Comparison of ENCODE assay signal across 6 fruit fly cellular contexts in genomic region chr2L:1361771-1362632, dm6.
TF ChIP-seq lines count a peak whose summit lies in the region.

NLaz (minus strand) TSS chr2L:1361821.

- TF ChIP-seq CTCF in S2 (optimal IDR thresholded peaks at IDR 0.05; lab: Kevin White, UChicago) = peak; percentile 65 to 82
- peak; percentile 97 for TF ChIP-seq CTCF in whole organism, embryonic (GFP tag; optimal IDR thresholded peaks at IDR 0.05; lab: Kevin White, UChicago)

TF ChIP-seq in whole organism, adult, 20 proteins besides CTCF, POLR2A, EP300 and RAD21:
- peak; percentile 58 for TF ChIP-seq Hr96 (GFP tag; optimal IDR thresholded peaks at IDR 0.05; lab: Kevin White, UChicago)
- peak; percentile 16 for TF ChIP-seq CG7045 (GFP tag; optimal IDR thresholded peaks at IDR 0.05; lab: Kevin White, UChicago)
- TF ChIP-seq CG1620 (GFP tag; optimal IDR thresholded peaks at IDR 0.05; lab: Kevin White, UChicago) = no peak
- peak; percentile 24 for TF ChIP-seq CG5204 (GFP tag; optimal IDR thresholded peaks at IDR 0.05; lab: Kevin White, UChicago)

TF ChIP-seq in whole organism, embryonic, 481 proteins besides CTCF, POLR2A, EP300 and RAD21 (continues in another document):
- peak; percentile 14 for TF ChIP-seq Ets97D (GFP tag; optimal IDR thresholded peaks at IDR 0.05; lab: Kevin White, UChicago)
- TF ChIP-seq CG4854 (GFP tag; optimal IDR thresholded peaks at IDR 0.05; lab: Kevin White, UChicago) = no peak
- peak; percentile 90 for TF ChIP-seq CG11247 (GFP tag; IDR thresholded peaks at IDR 0.05; lab: Robert Waterston, UW)
- peak; percentile 18; the same call in 1 of the 2 replicates for TF ChIP-seq esg (GFP tag; conservative IDR thresholded peaks at IDR 0.05; lab: Robert Waterston, UW)
- TF ChIP-seq Hr3 (GFP tag; optimal IDR thresholded peaks at IDR 0.05; lab: Kevin White, UChicago) = peak; percentile 27
- no peak for TF ChIP-seq ERR (GFP tag; optimal IDR thresholded peaks at IDR 0.05; lab: Kevin White, UChicago)
- peak; percentile 85; the same call in 1 of the 2 replicates for TF ChIP-seq vvl (GFP tag; IDR thresholded peaks at IDR 0.05; lab: Robert Waterston, UW)
- peak; percentile 48 for TF ChIP-seq CG7839 (tag; optimal IDR thresholded peaks at IDR 0.05; lab: Kevin White, UChicago)
- peak; percentile 45 for TF ChIP-seq CG18619 (GFP tag; optimal IDR thresholded peaks at IDR 0.05; lab: Kevin White, UChicago)
- TF ChIP-seq CG17328 (GFP tag; IDR thresholded peaks at IDR 0.05; lab: Robert Waterston, UW) = peak; percentile 62
- TF ChIP-seq CG4617 (GFP tag; optimal IDR thresholded peaks at IDR 0.05; lab: Kevin White, UChicago; ENCODE audit: borderline replicate concordance) = peak; percentile 17
- peak; percentile 52; the same call in 1 of the 3 replicates for TF ChIP-seq Aef1 (GFP tag; IDR thresholded peaks at IDR 0.05; lab: Robert Waterston, UW)
- peak in 1 of 2 experiments; percentile 34 for TF ChIP-seq Hr51 (GFP tag; optimal IDR thresholded peaks at IDR 0.05; lab: Kevin White, UChicago)
- peak; percentile 34 for TF ChIP-seq CG30431 (GFP tag; optimal IDR thresholded peaks at IDR 0.05; lab: Kevin White, UChicago)
- peak; percentile 2 for TF ChIP-seq ind (GFP tag; optimal IDR thresholded peaks at IDR 0.05; lab: Kevin White, UChicago)
- peak; percentile 94 for TF ChIP-seq Med (GFP tag; lab: Kevin White, UChicago)
- peak; percentile 35; the same call in 1 of the 2 replicates for TF ChIP-seq sisA (GFP tag; IDR thresholded peaks at IDR 0.05; lab: Robert Waterston, UW)
- no peak for TF ChIP-seq CG6765 (GFP tag; optimal IDR thresholded peaks at IDR 0.05; lab: Kevin White, UChicago)
- peak; percentile 4 for TF ChIP-seq B-H2 (GFP tag; optimal IDR thresholded peaks at IDR 0.05; lab: Kevin White, UChicago)
- peak; percentile 25 for TF ChIP-seq lilli (GFP tag; optimal IDR thresholded peaks at IDR 0.05; lab: Kevin White, UChicago)

TF ChIP-seq in whole organism, prepupa, 60 proteins besides CTCF, POLR2A, EP300 and RAD21 (continues in another document):
- TF ChIP-seq CG7368 (GFP tag; optimal IDR thresholded peaks at IDR 0.05; lab: Kevin White, UChicago) = peak; percentile 17
- no peak for TF ChIP-seq CG3032 (tag; optimal IDR thresholded peaks at IDR 0.05; lab: Kevin White, UChicago)
- no peak for TF ChIP-seq CG6792 (GFP tag; optimal IDR thresholded peaks at IDR 0.05; lab: Kevin White, UChicago)
- TF ChIP-seq CG11294 (GFP tag; IDR thresholded peaks at IDR 0.05; lab: Robert Waterston, UW) = no peak
- TF ChIP-seq Eip75B (GFP tag; optimal IDR thresholded peaks at IDR 0.05; lab: Kevin White, UChicago) = peak; percentile 21
- TF ChIP-seq Blimp-1 (GFP tag; optimal IDR thresholded peaks at IDR 0.05; lab: Kevin White, UChicago) = no peak
- TF ChIP-seq Lpt (GFP tag; optimal IDR thresholded peaks at IDR 0.05; lab: Kevin White, UChicago) = no peak
- TF ChIP-seq CG11902 (GFP tag; optimal IDR thresholded peaks at IDR 0.05; lab: Kevin White, UChicago) = no peak
- peak; percentile 6 for TF ChIP-seq Smox (GFP tag; optimal IDR thresholded peaks at IDR 0.05; lab: Kevin White, UChicago)
- TF ChIP-seq Sox14 (GFP tag; optimal IDR thresholded peaks at IDR 0.05; lab: Kevin White, UChicago) = peak; percentile 39
- TF ChIP-seq fd59A (GFP tag; optimal IDR thresholded peaks at IDR 0.05; lab: Kevin White, UChicago) = no peak
- TF ChIP-seq CG31627 (GFP tag; optimal IDR thresholded peaks at IDR 0.05; lab: Kevin White, UChicago) = peak; percentile 61
- TF ChIP-seq Eip78C (GFP tag; lab: Kevin White, UChicago) = peak; percentile 82
- peak; percentile 7 for TF ChIP-seq OdsH (GFP tag; optimal IDR thresholded peaks at IDR 0.05; lab: Kevin White, UChicago)
- TF ChIP-seq cyc (GFP tag; optimal IDR thresholded peaks at IDR 0.05; lab: Kevin White, UChicago) = peak; percentile 67
- TF ChIP-seq Met (GFP tag; optimal IDR thresholded peaks at IDR 0.05; lab: Kevin White, UChicago) = peak; percentile 15
- TF ChIP-seq Ets96B (tag; optimal IDR thresholded peaks at IDR 0.05; lab: Kevin White, UChicago) = no peak
- peak; percentile 34 for TF ChIP-seq pdm3 (GFP tag; optimal IDR thresholded peaks at IDR 0.05; lab: Kevin White, UChicago)
- TF ChIP-seq esn (GFP tag; optimal IDR thresholded peaks at IDR 0.05; lab: Kevin White, UChicago) = peak; percentile 35
- peak; percentile 8 for TF ChIP-seq Hr4 (GFP tag; optimal IDR thresholded peaks at IDR 0.05; lab: Kevin White, UChicago)
- TF ChIP-seq svp (GFP tag; lab: Kevin White, UChicago) = peak; percentile 94
- TF ChIP-seq ss (GFP tag; optimal IDR thresholded peaks at IDR 0.05; lab: Kevin White, UChicago) = no peak
- TF ChIP-seq spab (GFP tag; optimal IDR thresholded peaks at IDR 0.05; lab: Kevin White, UChicago) = no peak
- peak; percentile 30 for TF ChIP-seq net (GFP tag; optimal IDR thresholded peaks at IDR 0.05; lab: Kevin White, UChicago)

TF ChIP-seq in whole organism, pupa, 21 proteins besides CTCF, POLR2A, EP300 and RAD21:
- TF ChIP-seq CG15710 (tag; optimal IDR thresholded peaks at IDR 0.05; lab: Kevin White, UChicago) = no peak
- TF ChIP-seq EcR (GFP tag; optimal IDR thresholded peaks at IDR 0.05; lab: Kevin White, UChicago) = peak; percentile 75
- peak; percentile 0 for TF ChIP-seq CG8159 (tag; optimal IDR thresholded peaks at IDR 0.05; lab: Kevin White, UChicago)

TF ChIP-seq in whole organism, wandering third instar larva, 38 proteins besides CTCF, POLR2A, EP300 and RAD21:
- TF ChIP-seq br (GFP tag; optimal IDR thresholded peaks at IDR 0.05; lab: Kevin White, UChicago) (no peak), Mio (GFP tag; optimal IDR thresholded peaks at IDR 0.05; lab: Kevin White, UChicago) (no peak), Hr78 (GFP tag; optimal IDR thresholded peaks at IDR 0.05; lab: Kevin White, UChicago) (no peak), GATAd (GFP tag; optimal IDR thresholded peaks at IDR 0.05; lab: Kevin White, UChicago) (no peak), OdsH (GFP tag; optimal IDR thresholded peaks at IDR 0.05; lab: Kevin White, UChicago) (peak; percentile 32), Hr83 (GFP tag; optimal IDR thresholded peaks at IDR 0.05; lab: Kevin White, UChicago; ENCODE audit: poor library complexity, severe bottlenecking) (peak; percentile 84), Dif (GFP tag; optimal IDR thresholded peaks at IDR 0.05; lab: Kevin White, UChicago; ENCODE audit: partially characterized antibody) (no peak), lola (GFP tag; optimal IDR thresholded peaks at IDR 0.05; lab: Kevin White, UChicago) (no peak), Hnf4 (GFP tag; optimal IDR thresholded peaks at IDR 0.05; lab: Kevin White, UChicago) (peak; percentile 0), jim (GFP tag; optimal IDR thresholded peaks at IDR 0.05; lab: Kevin White, UChicago) (peak; percentile 6), CrebA (GFP tag; optimal IDR thresholded peaks at IDR 0.05; lab: Kevin White, UChicago; ENCODE audit: borderline replicate concordance) (no peak), ey (GFP tag; optimal IDR thresholded peaks at IDR 0.05; lab: Kevin White, UChicago) (peak; percentile 25), h (GFP tag; optimal IDR thresholded peaks at IDR 0.05; lab: Kevin White, UChicago) (peak; percentile 34), Vsx2 (GFP tag; optimal IDR thresholded peaks at IDR 0.05; lab: Kevin White, UChicago; ENCODE audit: partially characterized antibody) (no peak), dmrt93B (GFP tag; optimal IDR thresholded peaks at IDR 0.05; lab: Kevin White, UChicago) (no peak), sage (GFP tag; optimal IDR thresholded peaks at IDR 0.05; lab: Kevin White, UChicago) (no peak), woc (GFP tag; optimal IDR thresholded peaks at IDR 0.05; lab: Kevin White, UChicago) (no peak), foxo (GFP tag; optimal IDR thresholded peaks at IDR 0.05; lab: Kevin White, UChicago) (peak in 1 of 2 experiments; percentile 66), Dfd (GFP tag; optimal IDR thresholded peaks at IDR 0.05; lab: Kevin White, UChicago) (no peak), HLH106 (tag; optimal IDR thresholded peaks at IDR 0.05; lab: Kevin White, UChicago) (peak; percentile 6), sv (GFP tag; optimal IDR thresholded peaks at IDR 0.05; lab: Kevin White, UChicago) (peak; percentile 11), Myc (optimal IDR thresholded peaks at IDR 0.05; lab: Kevin White, UChicago) (no peak), rgr (GFP tag; optimal IDR thresholded peaks at IDR 0.05; lab: Kevin White, UChicago) (peak; percentile 67), dl (GFP tag; optimal IDR thresholded peaks at IDR 0.05; lab: Kevin White, UChicago; ENCODE audit: insufficient read depth in 1 of 2, partially characterized antibody in 2 of 2) (no peak), Rel (GFP tag; optimal IDR thresholded peaks at IDR 0.05; lab: Kevin White, UChicago) (no peak), Rel (tag; optimal IDR thresholded peaks at IDR 0.05; lab: Kevin White, UChicago) (no peak), N (GFP tag; optimal IDR thresholded peaks at IDR 0.05; lab: Kevin White, UChicago) (no peak), Jra (GFP tag; optimal IDR thresholded peaks at IDR 0.05; lab: Kevin White, UChicago) (no peak), usp (GFP tag; optimal IDR thresholded peaks at IDR 0.05; lab: Kevin White, UChicago) (no peak)
